Worm (Caenorhabditis elegans) whole organism, midembryonic: ENCODE measurements around the gene C05D11.8.

Experiments
- med-1 ChIP-seq: sonication (generic microtip); optimal IDR thresholded peaks from 2 replicates; lab custom pipeline; 2017; ENCODE audit warnings: missing genetic modification characterization, mild to moderate bottlenecking, missing compliant biosample characterization, antibody characterized with exemption, missing genetic modification reagents; ENCODE audit not compliant: insufficient read depth
- ztf-23 ChIP-seq: fragments of 200-800 bp; sonication (Bioruptor generic); IDR thresholded peaks from 2 replicates; pipeline ENCODE4 v1.3.6; 2022; ENCODE audit warnings: missing genetic modification reagents, missing genetic modification characterization, missing compliant biosample characterization
- ztf-29 ChIP-seq: fragments of 200-800 bp; sonication (Bioruptor generic); IDR thresholded peaks from 2 replicates; pipeline ENCODE4 v1.3.6; 2022; ENCODE audit warnings: missing genetic modification reagents, missing genetic modification characterization, missing compliant biosample characterization

- TF ChIP-seq med-1 (GFP tag; lab: Kevin White, UChicago), result no peak
- no peak for TF ChIP-seq ztf-29 (GFP tag; lab: Robert Waterston, UW)
- TF ChIP-seq ztf-23 (GFP tag; lab: Robert Waterston, UW), result no peak
Observed at ce11 chrIII:6459820-6460219, 32.7 kb upstream of the C05D11.8 start, which contains the start of gene algn-1.
